Fruit fly (Drosophila melanogaster): ENCODE results near the gene CG32066.

- no peak for TF ChIP-seq CG8478 (optimal IDR thresholded peaks at IDR 0.05)
- no peak for TF ChIP-seq CTCF (optimal IDR thresholded peaks at IDR 0.05)
These were observed 25.8 kb upstream of the CG32066 start for dm6 chr3L:10686625-10687024.

Measured in S2 (cell line).